Worm (Caenorhabditis elegans): Measurements from ENCODE around the gene zmp-1.

The zmp-1 gene

ce11 chrIII:5882823-5883222, 49.9 kb downstream of the zmp-1 start, which contains the start of gene F01F1.14:
Gene F01F1.14 (minus strand): TSS chrIII:5882923.
- no peak for TF ChIP-seq sptf-2 (GFP tag; optimal IDR thresholded peaks at IDR 0.05)
- TF ChIP-seq hmg-1.2 (GFP tag; IDR thresholded peaks at IDR 0.05), result no peak
- no peak for TF ChIP-seq ztf-28 (GFP tag; IDR thresholded peaks at IDR 0.05)
- TF ChIP-seq T07F8.4 (tag; optimal IDR thresholded peaks at IDR 0.05), result no peak
- no peak for TF ChIP-seq lin-35 (GFP tag; optimal IDR thresholded peaks at IDR 0.05)
- TF ChIP-seq ceh-91 (GFP tag; IDR thresholded peaks at IDR 0.05), result no peak
- no peak for TF ChIP-seq him-1 (tag; optimal IDR thresholded peaks at IDR 0.05)
- no peak for TF ChIP-seq nfyb-1 (GFP tag; IDR thresholded peaks at IDR 0.05)
- TF ChIP-seq hsf-1 (GFP tag; IDR thresholded peaks at IDR 0.05), result no peak
- TF ChIP-seq F23B12.7 (tag; optimal IDR thresholded peaks at IDR 0.05; ENCODE audit: insufficient read depth), result no peak
- TF ChIP-seq attf-6 (GFP tag; IDR thresholded peaks at IDR 0.05), result no peak
- TF ChIP-seq dpff-1 (tag; optimal IDR thresholded peaks at IDR 0.05), result no peak
- no peak for TF ChIP-seq sea-2 (GFP tag; IDR thresholded peaks at IDR 0.05)
- TF ChIP-seq F52B5.7 (tag; optimal IDR thresholded peaks at IDR 0.05), result no peak
- TF ChIP-seq ets-4 (GFP tag; optimal IDR thresholded peaks at IDR 0.05), result no peak
- TF ChIP-seq ztf-26 (tag; optimal IDR thresholded peaks at IDR 0.05), result no peak
- TF ChIP-seq nhr-27 (tag; optimal IDR thresholded peaks at IDR 0.05), result no peak

- TF ChIP-seq F52B5.7 (tag; optimal IDR thresholded peaks at IDR 0.05) (peak; percentile 14), pbrm-1 (GFP tag; IDR thresholded peaks at IDR 0.05) (0 out of 2 replicates have a peak, but pooled peaks have one; percentile 34), ekl-4 (GFP tag; IDR thresholded peaks at IDR 0.05) (0 out of 2 replicates have a peak, but pooled peaks have one; percentile 28), xnd-1 (tag; optimal IDR thresholded peaks at IDR 0.05) (no peak), madf-6 (GFP tag; IDR thresholded peaks at IDR 0.05) (peak; percentile 57; the same call in 1 of the 2 replicates), athp-1 (tag; optimal IDR thresholded peaks at IDR 0.05) (peak; percentile 39), snpc-3.4 (tag; optimal IDR thresholded peaks at IDR 0.05) (no peak), him-1 (tag; optimal IDR thresholded peaks at IDR 0.05) (peak; percentile 25), hrde-1 (tag; optimal IDR thresholded peaks at IDR 0.05; ENCODE audit: borderline replicate concordance) (peak; percentile 30), hsf-1 (GFP tag; IDR thresholded peaks at IDR 0.05) (0 out of 2 replicates have a peak, but pooled peaks have one; percentile 50), F57C9.4 (tag; optimal IDR thresholded peaks at IDR 0.05) (no peak), madf-3 (GFP tag; IDR thresholded peaks at IDR 0.05) (0 out of 2 replicates have a peak, but pooled peaks have one; percentile 55)
Observed at ce11 chrIII:5882284-5882683, 50.5 kb downstream of the zmp-1 start.

ce11 chrIII:5879291-5879968, 53.3 kb downstream of the zmp-1 start, which contains the start of gene hpo-10:
Gene hpo-10 (plus strand): TSS chrIII:5879489.
- TF ChIP-seq mcd-1 (GFP tag; IDR thresholded peaks at IDR 0.05), result peak; percentile 21; the same call in 1 of the 2 replicates
- TF ChIP-seq dpff-1 (tag; optimal IDR thresholded peaks at IDR 0.05), result peak; percentile 31
- TF ChIP-seq aptf-3 (GFP tag; IDR thresholded peaks at IDR 0.05), result no peak
- TF ChIP-seq lin-40 (tag; optimal IDR thresholded peaks at IDR 0.05), result peak; percentile 3
- TF ChIP-seq let-607 (tag; optimal IDR thresholded peaks at IDR 0.05), result peak in 1 of 2 experiments; percentile 5
- no peak for TF ChIP-seq snpc-4 (GFP tag; optimal IDR thresholded peaks at IDR 0.05)
- TF ChIP-seq snpc-4 (tag; optimal IDR thresholded peaks at IDR 0.05), result no peak
- TF ChIP-seq hsf-1 (GFP tag; IDR thresholded peaks at IDR 0.05), result 0 out of 2 replicates have a peak, but pooled peaks have one; percentile 38
- TF ChIP-seq attf-3 (GFP tag; conservative IDR thresholded peaks at IDR 0.05), result peak; percentile 83
- TF ChIP-seq nhr-90 (tag; optimal IDR thresholded peaks at IDR 0.05), result no peak
- TF ChIP-seq lin-35 (GFP tag; optimal IDR thresholded peaks at IDR 0.05), result peak in 1 of 3 experiments; percentile 15
- peak; percentile 36; the same call in 1 of the 2 replicates for TF ChIP-seq madf-6 (GFP tag; IDR thresholded peaks at IDR 0.05)
- no peak for TF ChIP-seq B0261.1 (tag; optimal IDR thresholded peaks at IDR 0.05)

Data from whole organism, young adult.